Worm (Caenorhabditis elegans): ENCODE measurements around the gene srw-119.

ce11 chrV:3014185-3014584, 14.5 kb upstream of the srw-119 start, which contains the start of gene K12D9.1:
- TF ChIP-seq unc-98 (GFP tag; IDR thresholded peaks at IDR 0.05) (no peak), C16A3.4 (tag; optimal IDR thresholded peaks at IDR 0.05) (no peak), dpl-1 (GFP tag; optimal IDR thresholded peaks at IDR 0.05) (no peak), aly-2 (tag; optimal IDR thresholded peaks at IDR 0.05) (no peak), C34B4.2 (tag; optimal IDR thresholded peaks at IDR 0.05) (no peak), ama-1 (optimal IDR thresholded peaks at IDR 0.05) (no peak)
